Worm (Caenorhabditis elegans): ENCODE results near the gene mup-4.
"Not testable (repeated sequence)": the region's sequence is repeated elsewhere in the genome, so short reads cannot be mapped to it uniquely, and the experiment has no call there.

Gene mup-4

DNA sequence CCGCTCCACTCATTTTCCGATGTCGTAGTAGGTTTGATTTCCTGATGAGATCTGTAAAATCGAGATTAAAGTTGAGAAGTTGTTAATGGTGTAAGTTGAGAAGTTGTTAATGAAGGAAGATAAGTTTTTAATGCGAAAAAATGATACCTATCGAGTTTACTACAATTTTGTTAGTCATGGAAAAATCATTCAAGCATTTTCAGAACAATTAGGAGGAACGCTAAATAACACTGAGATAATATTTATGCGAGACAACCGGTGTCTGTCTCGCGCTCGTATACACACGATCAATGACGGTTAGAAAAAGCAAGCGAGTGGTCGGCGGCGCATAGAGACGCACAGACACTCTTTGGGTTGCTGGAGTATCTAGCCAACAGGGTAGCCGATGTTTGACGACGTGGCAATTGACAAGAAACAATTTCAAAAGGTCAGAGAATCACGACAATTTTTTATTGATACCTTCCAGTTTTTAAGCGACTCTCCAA, 8.9 kb upstream of the mup-4 start, which contains the start of gene cgh-1:
cgh-1 (minus strand) TSS at position 51 of the 485 bp plus-strand sequence.
- TF ChIP-seq unc-62 (GFP tag; optimal IDR thresholded peaks at IDR 0.05), result no peak

DNA sequence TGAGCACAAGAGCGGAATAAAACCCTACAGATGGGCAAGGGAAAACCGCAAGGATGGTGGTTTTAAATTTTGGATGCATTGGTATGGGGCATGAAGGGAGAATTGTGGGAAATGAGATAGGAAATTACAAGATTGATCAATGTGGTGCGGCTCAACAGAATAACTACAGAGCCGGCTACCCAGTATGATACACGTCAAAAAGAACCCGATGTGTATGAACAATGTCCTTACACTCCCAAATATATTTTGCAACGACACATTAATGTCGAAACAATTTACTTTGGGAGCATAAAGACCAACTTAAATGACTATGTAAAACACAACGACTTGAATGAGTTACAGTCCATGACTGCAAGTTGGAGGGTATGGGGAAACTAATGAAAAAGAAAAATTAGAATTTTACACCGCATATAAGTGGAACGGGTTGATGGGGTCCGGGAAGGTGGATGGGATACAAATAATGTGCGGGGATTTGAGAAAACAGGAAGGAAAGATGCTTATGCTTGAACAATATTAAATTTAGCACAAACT, 6.8 kb upstream of the mup-4 start:
- no peak for TF ChIP-seq unc-62 (GFP tag; optimal IDR thresholded peaks at IDR 0.05)

DNA sequence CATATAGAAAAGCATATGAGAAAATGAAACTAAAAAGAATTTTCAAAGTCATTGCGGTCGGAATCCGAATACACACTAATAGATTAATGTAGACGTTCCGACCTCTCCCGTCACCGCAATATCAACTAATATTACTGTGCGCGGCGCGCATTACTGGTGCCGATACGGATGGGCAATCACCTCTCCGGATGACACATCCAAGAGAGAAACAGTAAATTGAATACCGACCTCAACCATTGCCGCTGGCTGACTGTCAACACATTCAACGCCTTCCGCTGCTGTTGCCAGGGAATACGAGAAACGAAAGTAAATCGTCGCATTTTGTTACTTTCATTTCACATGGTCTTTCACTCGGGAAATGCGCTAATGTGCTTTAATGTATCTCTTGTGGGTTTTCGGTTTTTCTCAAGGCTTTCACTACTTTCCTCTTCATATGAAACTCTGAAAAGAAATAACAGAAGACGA, 6.0 kb upstream of the mup-4 start:
- no peak for TF ChIP-seq unc-62 (GFP tag; optimal IDR thresholded peaks at IDR 0.05)

DNA sequence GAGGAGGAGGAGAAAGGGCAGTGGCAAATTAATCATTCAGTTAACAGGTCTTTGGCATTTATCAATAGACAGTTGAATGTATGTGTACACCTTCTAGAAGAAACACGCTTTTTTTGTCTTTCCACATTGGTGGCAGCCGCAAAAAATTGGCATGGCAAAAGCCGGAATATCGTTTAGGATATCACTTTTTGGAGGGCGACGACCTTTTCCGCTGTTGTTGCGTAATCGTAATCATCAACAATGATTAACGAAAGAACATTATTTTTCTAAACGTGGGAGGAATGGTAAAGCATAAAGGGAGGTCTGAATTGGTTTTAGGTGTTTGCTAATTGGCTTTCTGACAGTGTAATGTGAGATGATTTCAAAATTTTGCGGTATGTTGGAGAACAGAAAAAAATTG, 3.0 kb upstream of the mup-4 start:
- TF ChIP-seq unc-62 (GFP tag; optimal IDR thresholded peaks at IDR 0.05), result no peak

DNA sequence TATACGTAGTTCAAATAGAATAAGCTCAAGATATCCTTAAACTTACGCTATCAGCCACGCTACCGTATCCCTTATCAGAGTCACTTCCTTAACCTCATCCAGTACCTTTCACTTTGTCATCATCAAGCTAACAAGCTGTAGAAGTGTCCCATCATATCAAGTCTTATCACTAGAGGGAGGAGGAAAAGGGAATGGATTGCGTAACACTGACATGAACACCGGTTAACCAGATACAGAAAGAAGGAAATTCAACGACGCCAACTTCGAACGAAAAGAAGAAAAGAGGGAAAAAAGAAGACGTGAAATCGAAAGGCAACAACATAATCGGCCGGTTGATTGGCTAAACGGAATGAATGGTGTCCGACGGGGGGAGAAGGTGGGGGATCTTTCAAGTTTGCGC, 1.2 kb upstream of the mup-4 start:
- no peak for TF ChIP-seq unc-62 (GFP tag; optimal IDR thresholded peaks at IDR 0.05)

DNA sequence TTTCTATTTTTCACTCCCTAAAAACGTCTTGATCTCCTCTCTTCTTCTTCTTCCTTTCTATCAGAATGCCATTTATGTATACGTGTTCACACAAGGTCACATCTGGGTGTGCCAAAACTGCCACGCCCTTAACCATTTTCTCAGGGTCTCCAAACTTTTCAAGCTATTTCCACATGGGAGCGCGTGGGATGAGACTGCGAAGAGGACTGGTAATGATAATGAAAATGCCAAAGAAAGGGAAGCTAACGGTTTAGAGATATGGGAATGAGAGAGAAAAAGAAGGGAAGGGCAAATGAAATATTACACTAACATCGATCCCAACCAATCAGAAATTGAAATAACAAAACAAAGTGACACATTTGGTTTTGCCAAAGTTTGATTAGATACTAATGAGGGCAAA, 602 bp downstream of the mup-4 start:
- no peak for TF ChIP-seq unc-62 (GFP tag; optimal IDR thresholded peaks at IDR 0.05)

DNA sequence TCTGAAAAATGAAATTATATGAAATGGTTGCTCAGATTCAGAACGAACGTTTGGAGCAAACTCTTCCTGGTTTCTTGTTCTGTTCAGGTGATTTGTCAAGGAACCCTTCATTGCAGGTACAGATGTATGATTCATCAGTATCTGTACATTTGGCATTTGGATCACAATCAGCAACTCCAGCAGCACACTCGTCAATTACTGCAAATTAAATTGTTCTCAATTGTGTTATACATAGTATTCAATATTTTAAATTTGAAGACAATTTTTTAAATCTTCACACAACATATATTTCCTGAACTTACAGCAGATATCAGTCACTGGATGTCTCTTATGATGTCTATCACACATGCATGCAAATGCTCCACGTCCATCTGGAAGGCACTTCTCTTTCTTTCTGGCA, 4.1 kb downstream of the mup-4 start:
- TF ChIP-seq unc-62 (GFP tag; optimal IDR thresholded peaks at IDR 0.05), result no peak

DNA sequence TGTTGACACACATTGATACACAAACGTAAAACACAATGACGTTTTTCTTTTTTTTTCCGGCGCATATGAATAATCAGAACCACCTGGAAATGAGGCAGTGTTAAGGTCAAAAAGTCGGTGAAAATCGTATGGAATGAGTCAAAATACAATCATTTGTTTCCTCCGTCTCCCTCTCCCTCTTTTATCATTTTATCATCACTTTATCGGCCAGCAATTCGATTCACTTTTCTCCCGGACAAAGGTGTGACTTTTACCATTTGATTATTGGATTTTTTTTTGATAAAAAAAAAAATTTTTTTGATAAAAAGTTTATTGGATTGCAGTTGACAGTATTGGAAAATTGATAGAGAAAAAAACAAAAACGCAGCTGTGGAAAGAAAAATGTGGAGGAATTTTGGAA, 10.0 kb downstream of the mup-4 start:
- TF ChIP-seq unc-62 (GFP tag; optimal IDR thresholded peaks at IDR 0.05), result no peak

DNA sequence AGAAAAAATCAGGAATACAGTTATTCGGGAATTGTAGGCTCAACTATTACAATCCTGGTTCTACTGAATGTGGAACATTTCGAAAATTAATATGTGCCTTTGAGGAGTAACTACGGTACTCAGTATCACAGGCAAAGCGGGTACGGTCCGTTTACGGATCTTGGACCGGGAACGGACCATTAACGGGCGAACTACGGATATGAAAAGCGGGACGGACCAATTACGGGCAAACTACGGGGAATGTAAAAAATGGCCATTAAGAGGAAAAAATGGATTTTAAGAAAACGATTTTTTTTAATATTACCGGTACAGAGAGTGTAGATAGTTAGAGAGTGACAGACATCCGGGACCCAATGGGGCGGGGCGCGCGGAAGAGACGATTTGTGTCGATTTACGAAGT, 19.9 kb downstream of the mup-4 start, which contains the start of gene H14A12.5:
H14A12.5 (minus strand) TSS at position 101 of the 400 bp plus-strand sequence.
- not testable (repeated sequence) for TF ChIP-seq unc-62 (GFP tag; optimal IDR thresholded peaks at IDR 0.05)

DNA sequence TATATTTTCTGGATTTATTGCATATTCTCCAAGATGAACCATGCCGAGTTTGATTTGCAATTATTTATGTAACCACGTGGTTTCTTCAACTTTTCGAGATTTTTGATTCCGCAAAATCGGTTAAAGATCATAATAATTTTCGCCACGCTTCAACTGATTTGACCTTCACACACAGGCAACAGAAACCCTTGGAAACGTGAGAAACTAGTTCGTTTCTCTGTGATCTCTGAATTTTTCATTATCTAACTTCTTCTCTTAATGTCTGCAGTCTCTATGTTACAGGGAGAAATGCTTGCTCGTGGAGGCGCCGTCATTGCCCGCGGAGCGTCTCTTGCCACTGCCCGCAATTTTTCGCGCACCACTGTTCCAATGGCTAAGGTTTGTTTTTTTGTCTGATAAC, 23.6 kb downstream of the mup-4 start, which contains the start of gene fum-1:
fum-1 (plus strand) TSS at position 259 of the 400 bp plus-strand sequence.
- TF ChIP-seq unc-62 (GFP tag; optimal IDR thresholded peaks at IDR 0.05), result no peak

DNA sequence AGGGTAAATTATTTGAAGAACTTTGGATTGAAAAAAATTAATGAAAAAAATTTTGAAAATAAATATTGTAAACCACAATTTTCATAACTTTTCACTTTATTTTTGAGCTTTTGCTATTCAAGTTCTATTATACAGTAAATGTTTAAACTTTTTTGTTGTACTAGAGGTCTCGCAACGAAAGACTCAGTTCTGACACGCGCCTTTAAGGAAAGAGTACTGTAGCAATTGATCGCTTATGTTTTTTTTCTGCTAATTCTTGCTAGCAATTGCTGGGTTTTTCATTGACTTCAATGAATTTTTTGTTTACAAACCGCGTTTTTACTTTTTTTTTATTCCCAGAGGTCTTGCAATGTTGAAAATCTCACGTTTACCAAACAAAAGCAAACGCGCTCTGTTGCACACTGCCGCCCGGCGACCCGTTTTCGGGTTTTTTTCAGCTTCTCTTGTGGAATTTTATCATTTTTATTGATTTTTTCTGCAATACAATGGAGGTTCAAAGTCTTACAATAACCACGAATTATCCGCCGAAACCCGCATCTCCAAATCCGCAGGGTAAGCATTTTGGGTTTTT, 25.4 kb downstream of the mup-4 start, which contains the start of gene H14A12.3:
H14A12.3 (plus strand) TSS at position 360 of the 571 bp plus-strand sequence.
- no peak for TF ChIP-seq unc-62 (GFP tag; optimal IDR thresholded peaks at IDR 0.05)

DNA sequence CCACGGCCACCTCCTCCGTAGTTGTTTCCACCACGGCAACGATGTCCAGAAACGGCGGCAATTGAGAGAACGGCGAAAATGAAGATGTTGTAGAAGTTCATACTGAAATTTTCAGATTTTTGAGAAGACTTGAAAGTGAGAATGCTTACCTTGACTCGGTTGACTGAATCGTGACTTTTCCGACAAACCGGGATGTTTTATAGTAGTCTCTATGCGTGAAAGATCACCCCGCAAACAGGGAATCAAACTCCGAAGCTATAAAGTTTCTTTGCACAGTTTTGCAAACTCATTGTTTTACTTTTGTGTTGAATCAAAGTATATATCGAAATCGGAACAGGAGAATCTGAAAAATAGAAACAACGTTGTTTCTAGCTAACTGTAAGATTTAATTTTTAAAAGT, 26.6 kb downstream of the mup-4 start, which contains the start of gene fipr-20:
fipr-20 (minus strand) TSS at position 101 of the 400 bp plus-strand sequence.
- no peak for TF ChIP-seq unc-62 (GFP tag; optimal IDR thresholded peaks at IDR 0.05)

DNA sequence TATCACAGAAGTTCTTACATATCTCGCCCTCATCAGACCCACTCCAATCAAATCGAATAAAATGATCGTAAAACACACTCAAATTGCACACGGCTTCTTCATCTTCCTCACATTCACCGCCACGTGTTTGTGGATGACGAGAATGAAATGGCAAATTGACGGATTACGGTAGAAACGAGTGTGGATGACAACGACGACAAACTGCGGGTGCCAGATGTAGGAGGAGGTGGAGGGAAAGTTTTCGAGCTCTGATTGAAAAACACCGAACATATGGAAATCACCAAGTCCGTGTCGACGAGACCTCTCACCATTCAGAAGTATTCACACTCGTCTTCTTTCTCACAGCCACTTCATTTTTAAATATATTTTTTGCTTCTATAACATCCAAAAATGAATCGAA, 28.9 kb downstream of the mup-4 start, which contains the start of gene mls-1:
mls-1 (plus strand) TSS at position 324 of the 400 bp plus-strand sequence.
- no peak for TF ChIP-seq unc-62 (GFP tag; optimal IDR thresholded peaks at IDR 0.05)

DNA sequence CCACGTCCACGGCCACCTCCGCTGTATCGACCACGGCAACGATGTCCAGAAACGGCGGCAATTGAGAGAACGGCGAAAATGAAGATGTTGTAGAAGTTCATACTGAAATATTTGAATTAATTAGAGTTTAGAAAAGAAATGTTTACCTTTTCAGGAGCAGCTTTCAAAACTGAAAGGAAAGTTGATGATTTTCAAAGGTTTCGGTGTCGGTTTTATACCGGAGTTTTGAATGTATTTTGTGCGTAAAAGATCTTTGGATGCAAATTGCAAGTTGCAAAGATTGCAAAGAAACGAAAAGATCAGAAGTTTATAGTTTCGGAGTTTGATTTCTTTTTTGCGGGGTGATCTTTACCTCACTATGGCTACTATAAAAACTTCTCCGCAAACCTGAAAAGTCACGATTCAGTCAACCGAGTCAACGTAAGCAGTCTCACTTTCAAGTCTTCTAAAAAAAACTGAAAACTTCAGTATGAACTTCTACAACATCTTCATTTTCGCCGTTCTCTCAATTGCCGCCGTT, 30.0 kb downstream of the mup-4 start, which contains the start of the genes fipr-19 and fipr-18:
fipr-19 (minus strand) TSS at position 101 of the 520 bp plus-strand sequence.
fipr-18 (plus strand) TSS at position 470 of the 520 bp plus-strand sequence.
- TF ChIP-seq unc-62 (GFP tag; optimal IDR thresholded peaks at IDR 0.05), result no peak

DNA sequence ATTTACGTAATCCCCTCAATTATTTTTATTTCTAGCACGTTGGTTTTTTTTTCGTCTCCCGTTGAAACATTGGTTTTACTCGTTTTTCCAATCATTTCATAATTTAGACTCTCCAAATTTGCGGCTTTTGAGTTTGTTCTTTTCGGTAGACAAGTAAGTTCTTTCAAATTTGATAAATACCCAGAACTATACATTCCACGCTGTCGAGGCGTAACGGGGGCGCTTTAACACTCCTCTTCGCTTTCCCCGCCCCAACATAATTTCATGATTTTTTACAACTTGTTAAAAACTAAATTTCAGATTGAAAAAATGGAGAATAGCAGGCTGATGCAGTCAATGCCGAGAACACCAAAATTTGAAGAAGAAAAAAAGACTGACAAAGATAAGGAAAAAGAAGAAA, 32.3 kb downstream of the mup-4 start, which contains the start of gene Y69F12A.1:
Y69F12A.1 (plus strand) TSS at position 301 of the 400 bp plus-strand sequence.
- no peak for TF ChIP-seq unc-62 (GFP tag; optimal IDR thresholded peaks at IDR 0.05)

DNA sequence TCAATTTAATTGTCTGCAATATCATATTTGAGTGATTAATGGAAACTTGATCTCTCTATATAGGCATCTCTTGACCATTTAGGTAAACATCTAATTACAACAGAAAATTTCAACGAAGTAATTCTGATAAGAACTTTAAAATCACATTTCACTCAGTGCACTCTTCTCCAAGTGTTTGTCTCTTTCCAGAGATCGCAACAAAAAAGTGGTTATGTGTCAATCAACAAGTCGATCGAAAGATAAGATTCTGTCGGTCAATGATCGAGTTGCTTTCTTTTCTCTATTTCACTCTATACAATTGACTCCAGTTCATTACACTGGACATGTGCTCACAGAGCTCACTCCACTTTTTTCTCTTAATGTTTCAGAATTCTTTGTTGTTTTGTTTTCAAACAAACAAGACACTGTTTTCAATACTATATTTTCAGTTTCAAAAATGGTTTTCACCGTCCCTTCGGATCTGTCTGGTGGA, 35.2 kb downstream of the mup-4 start, which contains the start of gene alh-12:
alh-12 (plus strand) TSS at position 422 of the 472 bp plus-strand sequence.
- no peak for TF ChIP-seq unc-62 (GFP tag; optimal IDR thresholded peaks at IDR 0.05)

All from whole organism, dauer.